Worm (Caenorhabditis elegans): ENCODE measurements around the gene Y102A11A.1.
A peak's percentile ranks its signal among the peaks of the same experiment; 100 is the strongest.

ce11 chrX:2043224-2043623 lies 8.4 kb upstream of the Y102A11A.1 start:
- TF ChIP-seq sptf-1 (tag; optimal IDR thresholded peaks at IDR 0.05) (peak; percentile 70), lin-13 (tag; optimal IDR thresholded peaks at IDR 0.05) (no peak), nhr-12 (tag; optimal IDR thresholded peaks at IDR 0.05) (no peak), elt-1 (tag; optimal IDR thresholded peaks at IDR 0.05; ENCODE audit: borderline replicate concordance, insufficient read depth) (no peak), unc-120 (tag; optimal IDR thresholded peaks at IDR 0.05; ENCODE audit: poor library complexity, severe bottlenecking) (no peak), unc-39 (tag; optimal IDR thresholded peaks at IDR 0.05) (no peak), nhr-28 (tag; optimal IDR thresholded peaks at IDR 0.05) (no peak), mls-2 (tag; optimal IDR thresholded peaks at IDR 0.05) (peak; percentile 84)

All from whole organism, mixed stage, embryonic.